Worm (Caenorhabditis elegans) whole organism, young adult: Measurements from ENCODE around the gene nex-1.

Experiments
- C17E4.6 ChIP-seq: fragments of 200-800 bp; sonication (Bioruptor generic); IDR thresholded peaks from 2 replicates; pipeline ENCODE4 v1.3.6; 2022; ENCODE audit warnings: missing genetic modification reagents, missing genetic modification characterization, missing compliant biosample characterization
- F52B5.7 ChIP-seq: sonication (generic microtip); optimal IDR thresholded peaks from 2 replicates; lab custom pipeline; 2016; ENCODE audit warnings: mild to moderate bottlenecking, missing genetic modification characterization, missing compliant biosample characterization
- egl-44 ChIP-seq: fragments of 200-800 bp; sonication (Bioruptor generic); IDR thresholded peaks from 2 replicates; pipeline ENCODE4 v1.3.6; 2022; ENCODE audit warnings: missing genetic modification reagents, missing genetic modification characterization, missing compliant biosample characterization
- hsf-1 ChIP-seq: fragments of 200-800 bp; sonication (Bioruptor generic); IDR thresholded peaks from 2 replicates; pipeline ENCODE4 v1.3.6; 2022; ENCODE audit warnings: missing genetic modification reagents, missing genetic modification characterization, missing compliant biosample characterization
- unc-62 ChIP-seq: fragments of 150-350 bp; optimal IDR thresholded peaks from 2 replicates; lab custom pipeline; 2014; ENCODE audit warnings: missing biosample characterization, missing genetic modification reagents, missing genetic modification characterization
- ztf-28 ChIP-seq: fragments of 200-800 bp; sonication (Bioruptor generic); IDR thresholded peaks from 2 replicates; pipeline ENCODE4 v1.3.6; 2022; ENCODE audit warnings: missing genetic modification reagents, missing genetic modification characterization, missing compliant biosample characterization

ce11 chrIII:5254108-5254507 lies 28.7 kb downstream of the nex-1 start, which contains the start of the genes sumv-1 and gop-1:
- TF ChIP-seq F52B5.7 (tag; lab: Kevin White, UChicago) (no peak), unc-62 (no peak), hsf-1 (no peak), ztf-28 (no peak), egl-44 (GFP tag; lab: Robert Waterston, UW) (no peak), C17E4.6 (GFP tag; lab: Robert Waterston, UW) (no peak)
